Worm (Caenorhabditis elegans) whole organism, L3 larva: ENCODE data around the gene F35E8.7.

Experiments used
- R02D3.7 ChIP-seq: fragments of 150-350 bp; optimal IDR thresholded peaks from 2 replicates; lab custom pipeline; 2014; ENCODE audit warnings: missing biosample characterization, missing genetic modification characterization
- ZK546.5 ChIP-seq: sonication (generic microtip); optimal IDR thresholded peaks from 2 replicates; lab custom pipeline; 2017; ENCODE audit warnings: missing biosample characterization, missing genetic modification characterization
- aly-2 ChIP-seq: fragments of 150-350 bp; optimal IDR thresholded peaks from 2 replicates; lab custom pipeline; 2014; ENCODE audit warnings: missing biosample characterization, missing genetic modification characterization
- ama-1 ChIP-seq: fragments of 150-350 bp; optimal IDR thresholded peaks from 2 replicates; lab custom pipeline; 2018
- ceh-16 ChIP-seq: sonication (generic microtip); optimal IDR thresholded peaks from 2 replicates; lab custom pipeline; 2017; ENCODE audit warnings: missing biosample characterization, missing genetic modification characterization
- ceh-28 ChIP-seq: fragments of 150-350 bp; optimal IDR thresholded peaks from 2 replicates; lab custom pipeline; 2014; ENCODE audit warnings: missing biosample characterization, missing genetic modification reagents, missing genetic modification characterization
- ceh-82 ChIP-seq: fragments of 150-350 bp; optimal IDR thresholded peaks from 2 replicates; lab custom pipeline; 2014; ENCODE audit warnings: missing biosample characterization, missing genetic modification characterization
- ceh-9 ChIP-seq: sonication (generic microtip); optimal IDR thresholded peaks from 2 replicates; lab custom pipeline; 2018; ENCODE audit warnings: missing biosample characterization, missing genetic modification characterization
- daf-12 ChIP-seq: fragments of 150-350 bp; optimal IDR thresholded peaks from 2 replicates; lab custom pipeline; 2014; ENCODE audit warnings: missing biosample characterization, missing genetic modification reagents, missing genetic modification characterization
- egl-27 ChIP-seq: sonication (generic microtip); optimal IDR thresholded peaks from 4 replicates; lab custom pipeline; 2017; ENCODE audit warnings: missing biosample characterization, missing genetic modification reagents, missing genetic modification characterization
- egl-5 ChIP-seq: fragments of 150-350 bp; optimal IDR thresholded peaks from 2 replicates; lab custom pipeline; 2017; ENCODE audit warnings: missing biosample characterization, missing genetic modification reagents, missing genetic modification characterization, inconsistent platforms
- elt-3 ChIP-seq, 3 experiments: fragments of 150-350 bp in 1 of 3; sonication (generic microtip) in 2 of 3; optimal IDR thresholded peaks; 2 replicates in 2 of 3; 4 replicates in 1 of 3; lab custom pipeline; 2014 to 2017; ENCODE audit warnings: missing biosample characterization in 3 of 3, missing genetic modification characterization in 3 of 3
- eor-1 ChIP-seq, 2 experiments: fragments of 150-350 bp; optimal IDR thresholded peaks; 2 replicates each; lab custom pipeline; 2014 to 2018; ENCODE audit warnings: missing biosample characterization in 2 of 2, missing genetic modification characterization in 2 of 2
- fkh-2 ChIP-seq: fragments of 150-350 bp; optimal IDR thresholded peaks from 2 replicates; lab custom pipeline; 2014; ENCODE audit warnings: missing biosample characterization, missing genetic modification reagents, missing genetic modification characterization
- fos-1 ChIP-seq: fragments of 150-350 bp; optimal IDR thresholded peaks from 2 replicates; lab custom pipeline; 2014; ENCODE audit warnings: missing biosample characterization, missing genetic modification characterization
- hmg-11 ChIP-seq: sonication (generic microtip); optimal IDR thresholded peaks from 2 replicates; lab custom pipeline; 2016; ENCODE audit warnings: missing genetic modification characterization, missing compliant biosample characterization
- jun-1 ChIP-seq: fragments of 150-350 bp; optimal IDR thresholded peaks from 2 replicates; lab custom pipeline; 2014; ENCODE audit warnings: missing biosample characterization, missing genetic modification reagents, missing genetic modification characterization
- lin-15B ChIP-seq: fragments of 150-350 bp; optimal IDR thresholded peaks from 2 replicates; lab custom pipeline; 2014; ENCODE audit warnings: missing biosample characterization, missing genetic modification characterization
- lin-39 ChIP-seq: fragments of 150-350 bp; optimal IDR thresholded peaks from 2 replicates; lab custom pipeline; 2018; ENCODE audit warnings: missing biosample characterization, missing genetic modification reagents, missing genetic modification characterization
- lsy-12 ChIP-seq: sonication (generic microtip); optimal IDR thresholded peaks from 2 replicates; lab custom pipeline; 2016; ENCODE audit warnings: mild to moderate bottlenecking, missing genetic modification characterization, missing compliant biosample characterization
- mdl-1 ChIP-seq: fragments of 150-350 bp; optimal IDR thresholded peaks from 2 replicates; lab custom pipeline; 2014; ENCODE audit warnings: missing biosample characterization, missing genetic modification characterization
- mml-1 ChIP-seq: fragments of 150-350 bp; sonication (generic microtip); optimal IDR thresholded peaks from 3 replicates; lab custom pipeline; 2014; ENCODE audit warnings: missing biosample characterization, missing genetic modification characterization
- nfya-1 ChIP-seq: sonication (generic microtip); optimal IDR thresholded peaks from 2 replicates; lab custom pipeline; 2017; ENCODE audit warnings: missing genetic modification characterization, mild to moderate bottlenecking, missing compliant biosample characterization, antibody characterized with exemption, moderate library complexity; ENCODE audit not compliant: insufficient read depth
- nhr-11 ChIP-seq: fragments of 150-350 bp; optimal IDR thresholded peaks from 2 replicates; lab custom pipeline; 2014; ENCODE audit warnings: missing biosample characterization, missing genetic modification characterization
- nhr-23 ChIP-seq: fragments of 150-350 bp; optimal IDR thresholded peaks from 2 replicates; lab custom pipeline; 2014; ENCODE audit warnings: missing biosample characterization, missing genetic modification reagents, missing genetic modification characterization
- nhr-25 ChIP-seq: sonication (generic microtip); optimal IDR thresholded peaks from 2 replicates; lab custom pipeline; 2017; ENCODE audit warnings: missing biosample characterization, missing genetic modification characterization
- nhr-28 ChIP-seq: fragments of 150-350 bp; optimal IDR thresholded peaks from 2 replicates; lab custom pipeline; 2014; ENCODE audit warnings: missing biosample characterization, missing genetic modification characterization
- nhr-77 ChIP-seq: fragments of 150-350 bp; optimal IDR thresholded peaks from 2 replicates; lab custom pipeline; 2014; ENCODE audit warnings: missing biosample characterization, missing genetic modification characterization
- pha-4 ChIP-seq: fragments of 150-350 bp; optimal IDR thresholded peaks from 2 replicates; lab custom pipeline; 2014; ENCODE audit warnings: missing biosample characterization, missing genetic modification reagents, missing genetic modification characterization
- pqm-1 ChIP-seq: fragments of 150-350 bp; optimal IDR thresholded peaks from 2 replicates; lab custom pipeline; 2017; ENCODE audit warnings: missing biosample characterization, missing genetic modification characterization, inconsistent platforms
- sea-2 ChIP-seq: fragments of 150-350 bp; sonication (generic microtip); optimal IDR thresholded peaks from 4 replicates; lab custom pipeline; 2014; ENCODE audit warnings: missing biosample characterization, missing genetic modification reagents, missing genetic modification characterization
- skn-1 ChIP-seq: fragments of 150-350 bp; optimal IDR thresholded peaks from 2 replicates; lab custom pipeline; 2014; ENCODE audit warnings: missing biosample characterization, missing genetic modification characterization
- tbx-2 ChIP-seq: sonication (generic microtip); optimal IDR thresholded peaks from 2 replicates; lab custom pipeline; 2016; ENCODE audit warnings: mild to moderate bottlenecking, missing genetic modification characterization, missing compliant biosample characterization
- unc-62 ChIP-seq: fragments of 150-350 bp; sonication (generic microtip); optimal IDR thresholded peaks from 4 replicates; lab custom pipeline; 2014; ENCODE audit warnings: missing biosample characterization, missing genetic modification reagents, missing genetic modification characterization
- ztf-11 ChIP-seq: fragments of 150-350 bp; optimal IDR thresholded peaks from 2 replicates; lab custom pipeline; 2014; ENCODE audit warnings: missing biosample characterization, missing genetic modification characterization
- ztf-4 ChIP-seq: fragments of 150-350 bp; optimal IDR thresholded peaks from 2 replicates; lab custom pipeline; 2014; ENCODE audit warnings: missing biosample characterization, missing genetic modification characterization

The F35E8.7 gene

DNA sequence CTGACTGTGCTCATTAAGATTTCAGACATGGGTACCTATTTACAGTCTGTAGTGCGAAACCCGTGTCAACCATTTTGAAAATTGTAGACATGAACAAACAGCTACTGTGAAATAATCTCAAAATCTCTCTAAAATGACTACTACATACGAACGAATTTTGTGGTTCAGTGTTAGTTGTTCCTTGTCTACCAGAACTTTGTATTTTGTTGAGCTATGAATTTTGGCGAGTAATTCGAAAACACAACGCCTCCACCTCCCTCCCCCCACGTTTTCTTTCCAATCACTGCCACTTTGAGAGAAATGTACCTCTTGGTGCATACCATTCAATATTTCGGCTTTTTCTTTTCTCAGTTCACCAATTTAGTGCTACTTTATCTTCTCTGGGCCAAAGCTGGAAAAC is 21.1 kb upstream of the F35E8.7 start, which contains the start of gene T06C12.11:
TSS of gene T06C12.11 (plus strand) at position 301 of the 400 bp plus-strand sequence.
- TF ChIP-seq fkh-2 (tag; lab: Kevin White, UChicago) (no peak), ceh-16 (tag; lab: Kevin White, UChicago) (no peak), lin-15B (tag; lab: Kevin White, UChicago) (no peak), fos-1 (tag; lab: Kevin White, UChicago) (no peak), unc-62 (GFP tag; lab: Kevin White, UChicago) (no peak), nhr-23 (tag; lab: Kevin White, UChicago) (no peak), ztf-11 (tag; lab: Kevin White, UChicago) (no peak), elt-3 (tag; optimal IDR thresholded peaks at IDR 0.05; lab: Kevin White, UChicago) (no peak), eor-1 (tag; optimal IDR thresholded peaks at IDR 0.05; lab: Kevin White, UChicago) (no peak), ama-1 (no peak), nfya-1 (tag; lab: Kevin White, UChicago) (no peak), R02D3.7 (no peak), nhr-28 (tag; lab: Kevin White, UChicago) (no peak), pqm-1 (no peak), skn-1 (tag; lab: Kevin White, UChicago) (no peak), egl-27 (tag; lab: Kevin White, UChicago) (no peak), tbx-2 (tag; lab: Kevin White, UChicago) (no peak), hmg-11 (no peak), daf-12 (no peak)

DNA sequence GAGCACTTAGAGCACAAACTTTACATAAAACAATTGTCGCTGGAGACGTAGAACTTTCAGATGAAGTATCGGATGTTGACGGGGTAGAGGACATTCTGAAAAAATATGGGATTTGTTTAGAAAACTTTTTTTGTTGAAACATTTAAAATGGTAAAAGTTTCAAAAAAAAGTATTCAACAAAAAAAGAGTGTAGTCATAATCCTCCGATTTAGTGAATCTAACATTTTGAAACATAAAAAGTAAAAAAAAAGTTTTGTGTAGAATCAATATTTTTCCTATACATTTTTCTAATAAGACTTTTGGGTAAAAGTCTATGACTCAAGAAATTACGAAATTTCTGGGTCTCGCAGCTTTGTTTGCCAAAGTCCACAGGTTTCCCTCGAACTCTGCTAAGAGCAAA is 17.1 kb upstream of the F35E8.7 start, which contains the start of gene nhr-213:
TSS of gene nhr-213 (minus strand) at position 101 of the 400 bp plus-strand sequence.
- TF ChIP-seq sea-2 (GFP tag; lab: Kevin White, UChicago) (no peak), ama-1 (no peak), jun-1 (tag; lab: Kevin White, UChicago) (no peak), nhr-23 (tag; lab: Kevin White, UChicago) (no peak), ceh-82 (tag; lab: Kevin White, UChicago) (no peak), skn-1 (tag; lab: Kevin White, UChicago) (no peak), nhr-25 (tag; lab: Kevin White, UChicago) (no peak), lin-39 (tag; lab: Kevin White, UChicago) (no peak), ceh-28 (tag; lab: Kevin White, UChicago) (no peak), eor-1 (tag; optimal IDR thresholded peaks at IDR 0.05; lab: Kevin White, UChicago) (no peak)
- TF ChIP-seq, all 47 proteins: peak for 0

DNA sequence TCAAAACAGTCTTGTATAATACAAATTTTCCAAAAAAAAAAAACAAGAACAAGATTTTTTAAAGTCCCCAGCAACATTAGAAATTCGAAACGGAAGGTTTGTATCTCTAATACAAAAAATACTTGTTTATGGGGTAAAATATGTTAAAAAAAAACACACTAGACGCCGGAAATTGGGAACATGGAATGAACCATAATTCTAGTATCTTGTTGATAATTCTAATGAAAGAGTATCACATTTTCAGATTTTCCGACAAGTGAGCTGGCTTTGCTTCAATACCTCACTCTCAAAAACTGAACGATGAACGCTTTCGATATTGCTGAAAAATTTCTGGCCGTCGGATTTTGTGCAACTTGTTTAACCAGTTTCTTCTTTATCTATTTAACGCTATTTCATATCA is 16.1 kb upstream of the F35E8.7 start, which contains the start of gene str-60:
TSS of gene str-60 (plus strand) at position 301 of the 400 bp plus-strand sequence.
- TF ChIP-seq nfya-1 (tag; lab: Kevin White, UChicago) (no peak), unc-62 (GFP tag; lab: Kevin White, UChicago) (no peak), ceh-28 (tag; lab: Kevin White, UChicago) (no peak), aly-2 (tag; lab: Kevin White, UChicago) (no peak), nhr-28 (tag; lab: Kevin White, UChicago) (no peak), fkh-2 (tag; lab: Kevin White, UChicago) (no peak), R02D3.7 (no peak), ZK546.5 (tag; lab: Kevin White, UChicago) (no peak), nhr-25 (tag; lab: Kevin White, UChicago) (no peak), ceh-9 (tag; lab: Kevin White, UChicago) (no peak), ztf-4 (tag; lab: Kevin White, UChicago) (no peak), mdl-1 (tag; lab: Kevin White, UChicago) (no peak), nhr-77 (tag; lab: Kevin White, UChicago) (no peak)

DNA sequence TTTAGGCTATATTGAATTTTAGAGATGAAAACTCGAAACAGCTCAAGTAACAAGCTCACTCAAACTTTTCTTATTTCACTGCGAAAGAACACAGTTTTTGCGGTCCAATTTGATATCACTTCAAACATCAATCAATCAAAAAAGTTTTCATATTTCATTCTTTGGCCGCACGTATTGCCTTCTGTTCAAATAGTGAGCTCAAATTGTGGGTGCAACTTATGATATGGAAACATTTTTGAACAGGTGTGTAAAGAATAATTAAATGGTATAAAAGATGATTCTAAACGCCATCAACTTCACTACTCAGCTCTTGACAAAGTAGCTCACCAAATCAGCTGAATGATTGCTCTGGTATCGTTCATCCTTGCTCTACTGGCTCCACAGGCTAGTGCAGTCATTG is 14.1 kb upstream of the F35E8.7 start, which contains the start of gene T06C12.14:
TSS of gene T06C12.14 (plus strand) at position 301 of the 400 bp plus-strand sequence.
- no peak for TF ChIP-seq nhr-28 (tag; lab: Kevin White, UChicago)
- no peak for TF ChIP-seq pha-4
- TF ChIP-seq mdl-1 (tag; lab: Kevin White, UChicago), result no peak
- TF ChIP-seq lin-39 (tag; lab: Kevin White, UChicago), result no peak
- no peak for TF ChIP-seq ceh-28 (tag; lab: Kevin White, UChicago)
- TF ChIP-seq lsy-12 (tag; lab: Kevin White, UChicago), result no peak
- no peak for TF ChIP-seq sea-2 (GFP tag; lab: Kevin White, UChicago)
- TF ChIP-seq unc-62 (GFP tag; lab: Kevin White, UChicago), result no peak
- TF ChIP-seq R02D3.7, result no peak
- no peak for TF ChIP-seq ama-1
- TF ChIP-seq ceh-16 (tag; lab: Kevin White, UChicago), result no peak
- no peak for TF ChIP-seq ztf-11 (tag; lab: Kevin White, UChicago)
- no peak for TF ChIP-seq mml-1
- no peak for TF ChIP-seq egl-5
- TF ChIP-seq ceh-9 (tag; lab: Kevin White, UChicago), result no peak
- TF ChIP-seq nhr-11 (tag; lab: Kevin White, UChicago), result no peak
- TF ChIP-seq lin-15B (tag; lab: Kevin White, UChicago), result no peak
- TF ChIP-seq ztf-4 (tag; lab: Kevin White, UChicago), result no peak
